Worm (Caenorhabditis elegans) whole organism, L4 larva: ENCODE results near the gene srv-9.

Experiments used
- F10B5.3 ChIP-seq: sonication (generic microtip); optimal IDR thresholded peaks from 2 replicates; lab custom pipeline; 2016; ENCODE audit warnings: mild to moderate bottlenecking, missing genetic modification characterization, missing compliant biosample characterization
- F26F4.8 ChIP-seq: fragments of 200-800 bp; sonication (Bioruptor generic); conservative IDR thresholded peaks from 2 replicates; pipeline ENCODE4 v1.3.6; 2022; ENCODE audit warnings: missing genetic modification characterization, missing compliant biosample characterization
- F37D6.2 ChIP-seq: sonication (generic microtip); optimal IDR thresholded peaks from 2 replicates; lab custom pipeline; 2016; ENCODE audit warnings: mild to moderate bottlenecking, missing genetic modification characterization, missing compliant biosample characterization
- F44E2.7 ChIP-seq: fragments of 200-800 bp; sonication (Bioruptor generic); IDR thresholded peaks from 2 replicates; pipeline ENCODE4 v2.1.2; 2022; ENCODE audit warnings: missing genetic modification characterization, missing compliant biosample characterization
- F49E8.2 ChIP-seq: sonication (generic microtip); optimal IDR thresholded peaks from 2 replicates; lab custom pipeline; 2016; ENCODE audit warnings: missing compliant biosample characterization, mild to moderate bottlenecking, missing genetic modification characterization, borderline replicate concordance
- T20F7.1 ChIP-seq: fragments of 200-800 bp; sonication (Bioruptor generic); optimal IDR thresholded peaks from 2 replicates; lab custom pipeline; 2018; ENCODE audit warnings: mild to moderate bottlenecking, missing genetic modification characterization, missing compliant biosample characterization
- Y48G9A.11 ChIP-seq: fragments of 200-800 bp; sonication (Bioruptor generic); IDR thresholded peaks from 2 replicates; pipeline ENCODE4 v1.3.6; 2022; ENCODE audit warnings: missing genetic modification reagents, missing genetic modification characterization, missing compliant biosample characterization
- ZK337.2 ChIP-seq: fragments of 200-800 bp; sonication (Bioruptor generic); IDR thresholded peaks from 2 replicates; pipeline ENCODE4 v1.3.6; 2022; ENCODE audit warnings: missing genetic modification reagents, missing genetic modification characterization, missing compliant biosample characterization
- aha-1 ChIP-seq: fragments of 150-350 bp; peaks from one replicate; lab custom pipeline; 2014; ENCODE audit warnings: missing biosample characterization, missing genetic modification characterization
- aly-2 ChIP-seq: sonication (generic microtip); optimal IDR thresholded peaks from 2 replicates; lab custom pipeline; 2018; ENCODE audit warnings: missing biosample characterization, missing genetic modification characterization
- ces-1 ChIP-seq: fragments of 150-350 bp; sonication (generic microtip); optimal IDR thresholded peaks from 4 replicates; lab custom pipeline; 2014; ENCODE audit warnings: missing biosample characterization, missing genetic modification reagents, missing genetic modification characterization
- daf-16 ChIP-seq, 3 experiments: sonication (generic microtip); optimal IDR thresholded peaks; 2 replicates each; lab custom pipeline; 2016 to 2017; ENCODE audit warnings: missing genetic modification characterization in 3 of 3, missing genetic modification reagents in 3 of 3, mild to moderate bottlenecking in 2 of 3, missing compliant biosample characterization in 2 of 3, missing biosample characterization in 1 of 3, moderate library complexity in 1 of 3
- dmd-6 ChIP-seq: fragments of 200-800 bp; sonication (Bioruptor generic); IDR thresholded peaks from 2 replicates; pipeline ENCODE4 v1.3.6; 2022; ENCODE audit warnings: missing genetic modification reagents, missing genetic modification characterization, missing compliant biosample characterization
- dpl-1 ChIP-seq: fragments of 150-350 bp; optimal IDR thresholded peaks from 2 replicates; lab custom pipeline; 2014; ENCODE audit warnings: missing biosample characterization, missing genetic modification reagents, missing genetic modification characterization
- dve-1 ChIP-seq: sonication (generic microtip); optimal IDR thresholded peaks from 2 replicates; lab custom pipeline; 2017; ENCODE audit warnings: antibody characterized with exemption, mild to moderate bottlenecking, missing genetic modification characterization, missing compliant biosample characterization; ENCODE audit not compliant: insufficient read depth
- gei-8 ChIP-seq: fragments of 200-800 bp; sonication (Bioruptor generic); optimal IDR thresholded peaks from 2 replicates; lab custom pipeline; 2018; ENCODE audit warnings: mild to moderate bottlenecking, missing genetic modification characterization, missing compliant biosample characterization
- hlh-11 ChIP-seq: fragments of 200-800 bp; sonication (Bioruptor generic); optimal IDR thresholded peaks from 2 replicates; lab custom pipeline; 2018; ENCODE audit warnings: mild to moderate bottlenecking, missing genetic modification characterization, missing compliant biosample characterization
- hlh-30 ChIP-seq: sonication (generic microtip); optimal IDR thresholded peaks from 2 replicates; lab custom pipeline; 2017; ENCODE audit warnings: antibody characterized with exemption, mild to moderate bottlenecking, missing genetic modification characterization, missing compliant biosample characterization; ENCODE audit not compliant: insufficient read depth
- lin-15B ChIP-seq: fragments of 150-350 bp; sonication (generic microtip); optimal IDR thresholded peaks from 3 replicates; lab custom pipeline; 2014; ENCODE audit warnings: missing biosample characterization, missing genetic modification characterization
- lin-29 ChIP-seq: fragments of 200-800 bp; sonication (Bioruptor generic); IDR thresholded peaks from 2 replicates; pipeline ENCODE4 v1.3.6; 2022; ENCODE audit warnings: missing genetic modification reagents, missing genetic modification characterization, missing compliant biosample characterization
- lin-38 ChIP-seq: fragments of 200-800 bp; sonication (Bioruptor generic); IDR thresholded peaks from 2 replicates; pipeline ENCODE4 v1.3.6; 2022; ENCODE audit warnings: missing genetic modification reagents, missing genetic modification characterization, missing compliant biosample characterization
- lsy-2 ChIP-seq, 2 experiments: fragments of 150-350 bp in 1 of 2; sonication (generic microtip) in 1 of 2; optimal IDR thresholded peaks; 2 replicates each; lab custom pipeline; 2014 to 2017; ENCODE audit warnings: missing biosample characterization in 2 of 2, missing genetic modification characterization in 2 of 2
- madf-9 ChIP-seq: fragments of 200-800 bp; sonication (Bioruptor generic); conservative IDR thresholded peaks from 2 replicates; pipeline ENCODE4 v1.3.6; 2022; ENCODE audit warnings: missing genetic modification reagents, missing genetic modification characterization, missing compliant biosample characterization
- mdl-1 ChIP-seq, 2 experiments: fragments of 150-350 bp in 1 of 2; sonication (generic microtip) in 1 of 2; optimal IDR thresholded peaks; 2 replicates each; lab custom pipeline; 2014 to 2017; ENCODE audit warnings: missing biosample characterization in 2 of 2, missing genetic modification characterization in 2 of 2
- mep-1 ChIP-seq: fragments of 150-350 bp; sonication (generic microtip); optimal IDR thresholded peaks from 3 replicates; lab custom pipeline; 2014; ENCODE audit warnings: missing biosample characterization, missing genetic modification characterization
- mes-2 ChIP-seq: sonication (generic microtip); optimal IDR thresholded peaks from 2 replicates; lab custom pipeline; 2016; ENCODE audit warnings: missing genotype, mild to moderate bottlenecking, missing genetic modification characterization, missing compliant biosample characterization; ENCODE audit not compliant: poor library complexity, severe bottlenecking
- mxl-3 ChIP-seq: fragments of 200-800 bp; sonication (Bioruptor generic); optimal IDR thresholded peaks from 2 replicates; lab custom pipeline; 2018; ENCODE audit warnings: mild to moderate bottlenecking, missing genetic modification characterization, missing compliant biosample characterization
- nhr-102 ChIP-seq: sonication (generic microtip); optimal IDR thresholded peaks from 2 replicates; lab custom pipeline; 2016; ENCODE audit warnings: mild to moderate bottlenecking, missing genetic modification characterization, moderate library complexity, missing compliant biosample characterization
- nhr-11 ChIP-seq: fragments of 150-350 bp; optimal IDR thresholded peaks from 2 replicates; lab custom pipeline; 2014; ENCODE audit warnings: missing biosample characterization, missing genetic modification characterization
- nhr-237 ChIP-seq: sonication (generic microtip); optimal IDR thresholded peaks from 2 replicates; lab custom pipeline; 2017; ENCODE audit warnings: missing biosample characterization, missing genetic modification characterization
- nhr-25 ChIP-seq: sonication (generic microtip); optimal IDR thresholded peaks from 2 replicates; lab custom pipeline; 2017; ENCODE audit warnings: missing genetic modification characterization, mild to moderate bottlenecking, missing compliant biosample characterization, antibody characterized with exemption, moderate library complexity, borderline replicate concordance; ENCODE audit not compliant: insufficient read depth
- nhr-28 ChIP-seq: fragments of 150-350 bp; optimal IDR thresholded peaks from 2 replicates; lab custom pipeline; 2014; ENCODE audit warnings: missing biosample characterization, missing genetic modification characterization
- nhr-48 ChIP-seq: sonication (generic microtip); optimal IDR thresholded peaks from 2 replicates; lab custom pipeline; 2016; ENCODE audit warnings: mild to moderate bottlenecking, missing genetic modification characterization, missing compliant biosample characterization
- nhr-6 ChIP-seq: fragments of 150-350 bp; optimal IDR thresholded peaks from 2 replicates; lab custom pipeline; 2014; ENCODE audit warnings: missing biosample characterization, missing genetic modification characterization
- nhr-77 ChIP-seq: fragments of 150-350 bp; optimal IDR thresholded peaks from 2 replicates; lab custom pipeline; 2014; ENCODE audit warnings: missing biosample characterization, missing genetic modification characterization
- pha-4 ChIP-seq, 2 experiments: fragments of 150-350 bp in 1 of 2; fragments of 200-800 bp in 1 of 2; sonication (Bioruptor generic) in 1 of 2; IDR thresholded peaks in 1 of 2; optimal IDR thresholded peaks in 1 of 2; 2 replicates each; pipeline versions ENCODE4 v1.3.6 to Lab custom; 2014 to 2022; ENCODE audit warnings: missing genetic modification characterization in 2 of 2, missing genetic modification reagents in 2 of 2, missing biosample characterization in 1 of 2, missing compliant biosample characterization in 1 of 2
- set-16 ChIP-seq: fragments of 200-800 bp; sonication (Bioruptor generic); IDR thresholded peaks from 2 replicates; pipeline ENCODE4 v1.3.6; 2022; ENCODE audit warnings: missing genetic modification reagents, missing genetic modification characterization, missing compliant biosample characterization
- snpc-4 ChIP-seq: fragments of 150-350 bp; optimal IDR thresholded peaks from 2 replicates; lab custom pipeline; 2014; ENCODE audit warnings: missing biosample characterization, missing genetic modification characterization
- tra-1 ChIP-seq: fragments of 200-800 bp; sonication (Bioruptor generic); IDR thresholded peaks from 2 replicates; pipeline ENCODE4 v1.3.6; 2022; ENCODE audit warnings: missing genetic modification reagents, missing genetic modification characterization, missing compliant biosample characterization
- vab-7 ChIP-seq: fragments of 200-800 bp; sonication (Bioruptor generic); IDR thresholded peaks from 2 replicates; pipeline ENCODE4 v1.3.6; 2022; ENCODE audit warnings: missing genetic modification reagents, missing genetic modification characterization, missing compliant biosample characterization
- zag-1 ChIP-seq: fragments of 150-350 bp; optimal IDR thresholded peaks from 2 replicates; lab custom pipeline; 2014; ENCODE audit warnings: missing biosample characterization, missing genetic modification characterization
- zip-2 ChIP-seq: fragments of 150-350 bp; optimal IDR thresholded peaks from 2 replicates; lab custom pipeline; 2014; ENCODE audit warnings: missing biosample characterization, missing genetic modification characterization

The srv-9 gene

ce11 chrV:13377130-13377529, 45.8 kb downstream of the srv-9 start (continued):
- TF ChIP-seq F37D6.2 (tag; lab: Kevin White, UChicago) (no peak), nhr-11 (no peak), zag-1 (tag; lab: Kevin White, UChicago) (no peak), nhr-77 (tag; lab: Kevin White, UChicago) (peak; percentile 79), dve-1 (tag; lab: Kevin White, UChicago) (peak; percentile 97), lsy-2 (tag; optimal IDR thresholded peaks at IDR 0.05; lab: Kevin White, UChicago) (peak in 1 of 2 experiments; percentile 26), nhr-237 (tag; lab: Kevin White, UChicago) (no peak), ZK337.2 (GFP tag; lab: Robert Waterston, UW) (no peak)

- TF ChIP-seq mes-2 (tag; lab: Kevin White, UChicago) (peak; percentile 18), mep-1 (peak; percentile 17), aha-1 (peak; percentile 89), lin-38 (GFP tag; lab: Robert Waterston, UW) (no peak), nhr-25 (tag; lab: Kevin White, UChicago) (peak; percentile 84), Y48G9A.11 (GFP tag; lab: Robert Waterston, UW) (no peak), nhr-102 (tag; lab: Kevin White, UChicago) (no peak), F26F4.8 (no peak)
Measured at ce11 chrV:13375861-13376260, 47.1 kb downstream of the srv-9 start.

ce11 chrV:13374532-13374931, 48.4 kb downstream of the srv-9 start:
- TF ChIP-seq nhr-28 (tag; lab: Kevin White, UChicago), result peak; percentile 53
- peak in 1 of 2 experiments; percentile 20 for TF ChIP-seq mdl-1 (tag; optimal IDR thresholded peaks at IDR 0.05; lab: Kevin White, UChicago)
- TF ChIP-seq ces-1 (GFP tag; lab: Kevin White, UChicago), result no peak
- TF ChIP-seq nhr-6, result peak; percentile 41
- TF ChIP-seq dmd-6 (GFP tag; lab: Robert Waterston, UW), result peak; percentile 35; the same call in 1 of the 2 replicates
- no peak for TF ChIP-seq F10B5.3 (tag; lab: Kevin White, UChicago)
- TF ChIP-seq pha-4 (GFP tag; IDR thresholded peaks at IDR 0.05; lab: Robert Waterston, UW), result peak; percentile 68; the same call in 1 of the 2 replicates
- TF ChIP-seq pha-4 (tag; optimal IDR thresholded peaks at IDR 0.05; lab: Kevin White, UChicago), result no peak
- TF ChIP-seq F49E8.2, result no peak
- no peak for TF ChIP-seq vab-7
- TF ChIP-seq daf-16 (GFP tag; optimal IDR thresholded peaks at IDR 0.05; lab: Kevin White, UChicago), result no peak
- TF ChIP-seq daf-16 (tag; optimal IDR thresholded peaks at IDR 0.05; lab: Kevin White, UChicago), result peak; percentile 3
- TF ChIP-seq snpc-4 (tag; lab: Kevin White, UChicago), result no peak
- peak; percentile 43 for TF ChIP-seq hlh-30
- no peak for TF ChIP-seq zip-2 (tag; lab: Kevin White, UChicago)
- peak; percentile 87 for TF ChIP-seq set-16 (GFP tag; lab: Robert Waterston, UW)
- peak; percentile 2 for TF ChIP-seq aha-1
- TF ChIP-seq ZK337.2 (GFP tag; lab: Robert Waterston, UW), result no peak
- TF ChIP-seq T20F7.1 (GFP tag; lab: Kevin White, UChicago), result no peak
- peak; percentile 70 for TF ChIP-seq dve-1 (tag; lab: Kevin White, UChicago)
- TF ChIP-seq dpl-1 (GFP tag; lab: Kevin White, UChicago), result no peak
- peak; percentile 30 for TF ChIP-seq nhr-237 (tag; lab: Kevin White, UChicago)
- TF ChIP-seq hlh-11 (tag; lab: Kevin White, UChicago), result peak; percentile 74
- TF ChIP-seq mep-1, result peak; percentile 8
- TF ChIP-seq aly-2, result no peak
- 0 out of 2 replicates have a peak, but pooled peaks have one; percentile 28 for TF ChIP-seq F44E2.7
- peak; percentile 83 for TF ChIP-seq nhr-25 (tag; lab: Kevin White, UChicago)
- TF ChIP-seq madf-9 (GFP tag; lab: Robert Waterston, UW), result peak; percentile 79
- no peak for TF ChIP-seq nhr-48 (tag; lab: Kevin White, UChicago)
- no peak for TF ChIP-seq lin-29 (GFP tag; lab: Robert Waterston, UW)
- TF ChIP-seq tra-1 (GFP tag; lab: Robert Waterston, UW), result 0 out of 2 replicates have a peak, but pooled peaks have one; percentile 55
- TF ChIP-seq lsy-2 (tag; optimal IDR thresholded peaks at IDR 0.05; lab: Kevin White, UChicago), result peak in 1 of 2 experiments; percentile 39
- peak; percentile 41 for TF ChIP-seq mxl-3 (GFP tag; lab: Kevin White, UChicago)
- no peak for TF ChIP-seq gei-8 (GFP tag; lab: Kevin White, UChicago)
- TF ChIP-seq lin-15B, result no peak
- TF ChIP-seq, all 104 proteins: peak for 19
